Fruit fly (Drosophila melanogaster) whole organism, embryonic: ENCODE results near the gene I-3.

Experiments
- CG2712 ChIP-seq: fragments of 200-800 bp; optimal IDR thresholded peaks from 3 replicates; lab custom pipeline; 2019; ENCODE audit warnings: missing biosample characterization, mild to moderate bottlenecking, missing genetic modification characterization, moderate library complexity
- CG4424 ChIP-seq: fragments of 200-800 bp; sonication (Bioruptor generic); optimal IDR thresholded peaks from 3 replicates; lab custom pipeline; 2016; ENCODE audit warnings: missing biosample characterization, missing genetic modification characterization
- Sox100B ChIP-seq: fragments of 200-800 bp; sonication (Bioruptor generic); optimal IDR thresholded peaks from 3 replicates; lab custom pipeline; 2018; ENCODE audit warnings: missing biosample characterization, mild to moderate bottlenecking, missing genetic modification characterization
- bowl ChIP-seq: fragments of 200-800 bp; sonication (Bioruptor generic); IDR thresholded peaks from 2 replicates; pipeline ENCODE4 v1.3.6; 2022; ENCODE audit warnings: missing biosample characterization, missing genetic modification characterization
- chm ChIP-seq: fragments of 200-800 bp; sonication (Bioruptor generic); IDR thresholded peaks from 2 replicates; pipeline ENCODE4 v1.3.6; 2022; ENCODE audit warnings: missing biosample characterization, missing genetic modification characterization
- pb ChIP-seq: fragments of 200-800 bp; sonication (Bioruptor generic); optimal IDR thresholded peaks from 3 replicates; lab custom pipeline; 2016; ENCODE audit warnings: missing biosample characterization, missing genetic modification characterization
- wdn ChIP-seq: fragments of 200-800 bp; sonication (Bioruptor generic); IDR thresholded peaks from 2 replicates; pipeline ENCODE4 v1.3.6; 2022; ENCODE audit warnings: missing biosample characterization, missing genetic modification characterization
- zen2 ChIP-seq: fragments of 200-800 bp; sonication (Bioruptor generic); IDR thresholded peaks from 3 replicates; pipeline ENCODE4 v1.3.6; 2022; ENCODE audit warnings: missing biosample characterization, missing genetic modification characterization; ENCODE audit not compliant: partially characterized antibody

DNA sequence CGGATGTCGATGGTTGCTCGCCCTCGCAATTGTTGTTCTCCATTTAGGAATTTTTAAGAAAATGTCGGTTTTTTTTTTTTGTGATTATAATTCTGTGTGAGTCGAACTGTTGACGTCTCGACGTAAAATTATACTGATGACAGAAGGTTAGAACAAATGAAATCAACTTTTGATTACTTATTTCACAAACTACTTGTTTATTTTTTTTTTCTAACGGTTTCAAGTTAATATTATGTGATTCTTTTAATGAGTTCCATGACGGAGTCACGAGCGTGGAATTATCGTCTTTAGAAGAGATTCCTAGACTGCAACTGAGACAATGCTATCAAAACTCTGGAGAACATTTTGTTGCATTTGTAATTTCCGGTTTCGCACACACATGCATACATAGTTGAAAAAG, 13.1 kb downstream of the I-3 start, which contains the start of gene CG1314:
- TF ChIP-seq CG4424 (GFP tag; lab: Kevin White, UChicago) = no peak
- TF ChIP-seq zen2 (GFP tag; lab: Robert Waterston, UW) = no peak
- no peak for TF ChIP-seq wdn (GFP tag; lab: Robert Waterston, UW)
- TF ChIP-seq bowl = no peak
- TF ChIP-seq pb (GFP tag; lab: Kevin White, UChicago) = no peak
- TF ChIP-seq Sox100B = no peak
- no peak for TF ChIP-seq CG2712 (tag; lab: Kevin White, UChicago)
- no peak for TF ChIP-seq chm (GFP tag; lab: Robert Waterston, UW)
